ENCODE assay signal across 4 worm cellular contexts in the genomic region with DNA sequence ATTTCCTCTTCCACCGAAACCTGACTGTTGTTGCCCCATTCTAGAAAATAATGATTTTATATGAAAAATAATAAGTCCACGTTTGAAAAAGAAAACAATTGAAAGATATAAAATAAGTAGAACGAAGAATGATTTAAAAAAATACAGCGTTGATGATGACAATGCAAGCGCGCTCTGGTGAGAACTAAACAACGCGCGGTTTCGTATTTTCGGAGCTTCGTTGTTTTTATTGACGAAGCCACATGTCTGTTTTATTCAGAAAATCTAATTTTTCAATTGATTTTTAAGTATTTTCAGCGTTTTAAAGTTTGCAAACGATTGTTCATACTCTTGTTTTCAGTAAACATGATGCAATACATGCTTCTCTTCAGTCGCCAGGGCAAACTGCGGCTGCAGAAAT.
TF ChIP-seq lines count a peak whose summit lies in the region.

Gene rpt-2 (minus strand): TSS at position 40 of the 400 bp plus-strand sequence.
Gene aps-1 (plus strand): TSS at position 341 of the 400 bp plus-strand sequence.

TF ChIP-seq in whole organism, L2 larva, 48 proteins besides CTCF, POLR2A, EP300 and RAD21 (continued from another document):
- TF ChIP-seq mbf-1 (tag; optimal IDR thresholded peaks at IDR 0.05; lab: Kevin White, UChicago): no peak
- peak in 1 of 2 experiments; percentile 18 for TF ChIP-seq mdl-1 (tag; optimal IDR thresholded peaks at IDR 0.05; lab: Kevin White, UChicago)
- peak; percentile 20 for TF ChIP-seq zag-1 (tag; optimal IDR thresholded peaks at IDR 0.05; lab: Kevin White, UChicago)
- TF ChIP-seq nhr-129 (tag; optimal IDR thresholded peaks at IDR 0.05; lab: Kevin White, UChicago): peak; percentile 87
- TF ChIP-seq unc-39 (tag; optimal IDR thresholded peaks at IDR 0.05; lab: Kevin White, UChicago): no peak
- TF ChIP-seq ztf-1 (GFP tag; conservative IDR thresholded peaks at IDR 0.05; lab: Robert Waterston, UW): no peak
- TF ChIP-seq unc-55 (GFP tag; optimal IDR thresholded peaks at IDR 0.05; lab: Kevin White, UChicago): peak; percentile 96
- TF ChIP-seq nhr-25 (tag; optimal IDR thresholded peaks at IDR 0.05; lab: Kevin White, UChicago): peak; percentile 68
- TF ChIP-seq lin-13 (GFP tag; optimal IDR thresholded peaks at IDR 0.05; lab: Kevin White, UChicago): peak; percentile 84
- peak; percentile 83 for TF ChIP-seq sma-3 (GFP tag; optimal IDR thresholded peaks at IDR 0.05; lab: Kevin White, UChicago)
- TF ChIP-seq ama-1 (optimal IDR thresholded peaks at IDR 0.05; lab: Kevin White, UChicago): peak; percentile 71
- peak; percentile 59 for TF ChIP-seq blmp-1 (tag; optimal IDR thresholded peaks at IDR 0.05; lab: Kevin White, UChicago; ENCODE audit: insufficient read depth)

TF ChIP-seq in whole organism, L4 larva, 104 proteins besides CTCF, POLR2A, EP300 and RAD21 (continued from another document):
- TF ChIP-seq mes-2 (tag; optimal IDR thresholded peaks at IDR 0.05; lab: Kevin White, UChicago; ENCODE audit: poor library complexity, severe bottlenecking): peak; percentile 87
- TF ChIP-seq zip-2 (tag; optimal IDR thresholded peaks at IDR 0.05; lab: Kevin White, UChicago): no peak
- peak; percentile 1 for TF ChIP-seq F37D6.2 (tag; optimal IDR thresholded peaks at IDR 0.05; lab: Kevin White, UChicago)
- TF ChIP-seq hmg-1.1 (GFP tag; IDR thresholded peaks at IDR 0.05; lab: Robert Waterston, UW): peak; percentile 56
- no peak for TF ChIP-seq dmd-8 (GFP tag; IDR thresholded peaks at IDR 0.05; lab: Robert Waterston, UW)
- peak; percentile 65 for TF ChIP-seq lin-13 (GFP tag; optimal IDR thresholded peaks at IDR 0.05; lab: Kevin White, UChicago)
- peak; percentile 66 for TF ChIP-seq nhr-77 (tag; optimal IDR thresholded peaks at IDR 0.05; lab: Kevin White, UChicago)
- no peak for TF ChIP-seq zfp-3 (GFP tag; conservative IDR thresholded peaks at IDR 0.05; lab: Robert Waterston, UW)
- TF ChIP-seq nhr-11 (tag; optimal IDR thresholded peaks at IDR 0.05; lab: Kevin White, UChicago): peak; percentile 61
- peak; percentile 47 for TF ChIP-seq nhr-28 (tag; optimal IDR thresholded peaks at IDR 0.05; lab: Kevin White, UChicago)
- peak; percentile 68 for TF ChIP-seq lin-15B (tag; optimal IDR thresholded peaks at IDR 0.05; lab: Kevin White, UChicago)
- no peak for TF ChIP-seq daf-16 (GFP tag; optimal IDR thresholded peaks at IDR 0.05; lab: Kevin White, UChicago)
- peak; percentile 57 for TF ChIP-seq daf-16 (tag; optimal IDR thresholded peaks at IDR 0.05; lab: Kevin White, UChicago)
- TF ChIP-seq hif-1 (tag; optimal IDR thresholded peaks at IDR 0.05; lab: Kevin White, UChicago): peak in 1 of 2 experiments; percentile 44
- no peak for TF ChIP-seq sdz-12 (GFP tag; optimal IDR thresholded peaks at IDR 0.05; lab: Kevin White, UChicago)
- TF ChIP-seq nhr-42 (GFP tag; IDR thresholded peaks at IDR 0.05; lab: Robert Waterston, UW): no peak
- no peak for TF ChIP-seq mxl-2 (GFP tag; conservative IDR thresholded peaks at IDR 0.05; lab: Robert Waterston, UW)
- peak; percentile 68 for TF ChIP-seq rbr-2 (tag; optimal IDR thresholded peaks at IDR 0.05; lab: Kevin White, UChicago)
- peak; percentile 85 for TF ChIP-seq mep-1 (tag; optimal IDR thresholded peaks at IDR 0.05; lab: Kevin White, UChicago)
- peak; percentile 100 for TF ChIP-seq T20F7.1 (GFP tag; optimal IDR thresholded peaks at IDR 0.05; lab: Kevin White, UChicago)
- TF ChIP-seq dmd-6 (GFP tag; IDR thresholded peaks at IDR 0.05; lab: Robert Waterston, UW): peak; percentile 34
- TF ChIP-seq ztf-7 (tag; optimal IDR thresholded peaks at IDR 0.05; lab: Kevin White, UChicago): peak; percentile 35
- TF ChIP-seq dpl-1 (GFP tag; optimal IDR thresholded peaks at IDR 0.05; lab: Kevin White, UChicago): peak; percentile 79
- TF ChIP-seq pha-4 (GFP tag; IDR thresholded peaks at IDR 0.05; lab: Robert Waterston, UW): no peak; the same call in 1 of the 2 replicates
- TF ChIP-seq pha-4 (tag; optimal IDR thresholded peaks at IDR 0.05; lab: Kevin White, UChicago): peak; percentile 83
- no peak for TF ChIP-seq daf-8 (GFP tag; IDR thresholded peaks at IDR 0.05; lab: Robert Waterston, UW)
- TF ChIP-seq ceh-62 (tag; optimal IDR thresholded peaks at IDR 0.05; lab: Kevin White, UChicago): no peak
- TF ChIP-seq ZK337.2 (GFP tag; IDR thresholded peaks at IDR 0.05; lab: Robert Waterston, UW): no peak

TF ChIP-seq in whole organism, late embryonic, 69 proteins besides CTCF, POLR2A, EP300 and RAD21 (continued from another document):
- no peak for TF ChIP-seq dmd-4 (tag; optimal IDR thresholded peaks at IDR 0.05; lab: Kevin White, UChicago; ENCODE audit: borderline replicate concordance)
- no peak for TF ChIP-seq pha-4 (tag; optimal IDR thresholded peaks at IDR 0.05; lab: Kevin White, UChicago)
- no peak for TF ChIP-seq gmeb-2 (tag; optimal IDR thresholded peaks at IDR 0.05; lab: Kevin White, UChicago)
- peak; percentile 34 for TF ChIP-seq K09A11.1 (tag; optimal IDR thresholded peaks at IDR 0.05; lab: Kevin White, UChicago; ENCODE audit: insufficient read depth)
- no peak for TF ChIP-seq K02D7.2 (tag; optimal IDR thresholded peaks at IDR 0.05; lab: Kevin White, UChicago)
- peak; percentile 32 for TF ChIP-seq hlh-8 (tag; optimal IDR thresholded peaks at IDR 0.05; lab: Kevin White, UChicago)
- TF ChIP-seq ceh-45 (GFP tag; IDR thresholded peaks at IDR 0.05; lab: Robert Waterston, UW): no peak
- peak; percentile 27 for TF ChIP-seq tbx-2 (tag; optimal IDR thresholded peaks at IDR 0.05; lab: Kevin White, UChicago)
- TF ChIP-seq ahr-1 (tag; optimal IDR thresholded peaks at IDR 0.05; lab: Kevin White, UChicago): no peak
- TF ChIP-seq ceh-31 (tag; optimal IDR thresholded peaks at IDR 0.05; lab: Kevin White, UChicago): peak; percentile 48
- TF ChIP-seq npax-4 (tag; optimal IDR thresholded peaks at IDR 0.05; lab: Kevin White, UChicago): no peak
- TF ChIP-seq ceh-14 (tag; optimal IDR thresholded peaks at IDR 0.05; lab: Kevin White, UChicago): no peak
- peak; percentile 55 for TF ChIP-seq dve-1 (tag; optimal IDR thresholded peaks at IDR 0.05; lab: Kevin White, UChicago)
- TF ChIP-seq hlh-30 (tag; optimal IDR thresholded peaks at IDR 0.05; lab: Kevin White, UChicago; ENCODE audit: insufficient read depth): peak; percentile 30
- no peak for TF ChIP-seq odd-2 (tag; optimal IDR thresholded peaks at IDR 0.05; lab: Kevin White, UChicago)
- TF ChIP-seq pax-1 (tag; optimal IDR thresholded peaks at IDR 0.05; lab: Kevin White, UChicago): peak; percentile 51

TF ChIP-seq in whole organism, mixed stage, embryonic, 35 proteins besides CTCF, POLR2A, EP300 and RAD21 (continued from another document):
- TF ChIP-seq nhr-237 (tag; optimal IDR thresholded peaks at IDR 0.05; lab: Kevin White, UChicago) (peak; percentile 57), pha-4 (tag; optimal IDR thresholded peaks at IDR 0.05; lab: Kevin White, UChicago) (peak; percentile 80), ces-1 (GFP tag; optimal IDR thresholded peaks at IDR 0.05; lab: Kevin White, UChicago) (peak; percentile 64), ztf-11 (tag; optimal IDR thresholded peaks at IDR 0.05; lab: Kevin White, UChicago) (no peak), blmp-1 (tag; optimal IDR thresholded peaks at IDR 0.05; lab: Kevin White, UChicago) (no peak), elt-3 (tag; optimal IDR thresholded peaks at IDR 0.05; lab: Kevin White, UChicago) (no peak), mep-1 (tag; optimal IDR thresholded peaks at IDR 0.05; lab: Kevin White, UChicago) (peak; percentile 84)
